Fruit fly (Drosophila melanogaster): ENCODE measurements around the gene vn.

The vn gene

DNA sequence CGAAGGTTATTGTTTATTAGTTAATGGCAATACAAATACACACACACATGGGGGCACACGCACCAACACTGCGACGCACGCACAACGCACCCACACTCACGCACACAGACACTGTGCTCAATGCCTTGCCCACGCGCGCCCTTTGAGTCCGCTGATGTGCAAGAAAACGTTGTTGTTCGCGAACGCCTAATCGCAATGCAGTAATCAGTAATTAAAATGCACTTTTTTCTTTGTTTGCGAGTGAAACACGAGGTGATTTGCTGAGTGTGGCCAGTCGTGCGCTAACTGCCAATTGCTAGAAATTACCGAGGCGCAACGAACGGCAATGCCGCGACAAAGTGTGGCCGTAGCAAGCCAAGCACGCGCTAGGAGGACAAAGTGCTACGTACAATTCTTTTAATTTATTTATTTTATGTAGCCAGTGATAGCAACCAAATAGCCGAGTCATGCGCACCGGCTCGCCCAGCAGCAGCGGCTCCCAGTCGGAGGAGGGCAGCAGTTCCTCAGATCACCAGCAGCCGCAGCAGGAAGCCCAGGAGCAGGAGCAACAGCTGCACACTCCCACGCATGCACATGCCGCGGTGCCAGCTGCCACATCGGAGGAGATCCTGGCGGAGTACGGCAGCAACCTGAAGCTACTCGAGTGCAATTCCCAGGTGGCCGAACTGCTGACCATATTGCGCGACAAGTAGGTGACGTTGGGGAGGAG lies 34.7 kb downstream of the vn start, which contains the start of the genes S6k and kri (continued):
- TF ChIP-seq CG12659 (GFP tag; optimal IDR thresholded peaks at IDR 0.05) (peak; percentile 68), Dref (GFP tag; IDR thresholded peaks at IDR 0.05) (peak; percentile 45), Gsc (GFP tag; IDR thresholded peaks at IDR 0.05) (no peak), Fer2 (tag; optimal IDR thresholded peaks at IDR 0.05) (no peak), Optix (GFP tag; IDR thresholded peaks at IDR 0.05) (no peak), schlank (tag; optimal IDR thresholded peaks at IDR 0.05) (no peak), CG13894 (tag; optimal IDR thresholded peaks at IDR 0.05) (peak; percentile 42), HLHmδ (GFP tag; optimal IDR thresholded peaks at IDR 0.05) (no peak), CG2875 (GFP tag; optimal IDR thresholded peaks at IDR 0.05) (no peak), zen (tag; optimal IDR thresholded peaks at IDR 0.05) (peak; percentile 67), CG12942 (GFP tag; optimal IDR thresholded peaks at IDR 0.05) (no peak), CG11085 (GFP tag; IDR thresholded peaks at IDR 0.05) (no peak), Opbp (GFP tag; IDR thresholded peaks at IDR 0.05; ENCODE audit: partially characterized antibody) (peak; percentile 66; the same call in 2 of the 3 replicates), CG1603 (tag; optimal IDR thresholded peaks at IDR 0.05) (peak; percentile 82), CG16863 (GFP tag; optimal IDR thresholded peaks at IDR 0.05) (no peak), NK7.1 (GFP tag; optimal IDR thresholded peaks at IDR 0.05) (no peak), Dip2 (GFP tag; IDR thresholded peaks at IDR 0.05) (no peak), kni (GFP tag; optimal IDR thresholded peaks at IDR 0.05) (peak; percentile 24), peb (GFP tag; IDR thresholded peaks at IDR 0.05) (no peak), tgo (GFP tag; IDR thresholded peaks at IDR 0.05) (no peak), twi (tag; optimal IDR thresholded peaks at IDR 0.05) (no peak), Hr3 (GFP tag; optimal IDR thresholded peaks at IDR 0.05) (no peak), caup (GFP tag; optimal IDR thresholded peaks at IDR 0.05; ENCODE audit: severe bottlenecking) (no peak), Kr (GFP tag; optimal IDR thresholded peaks at IDR 0.05) (no peak), lov (optimal IDR thresholded peaks at IDR 0.05) (no peak), lov (GFP tag; IDR thresholded peaks at IDR 0.05) (0 out of 3 replicates have a peak, but pooled peaks have one; percentile 40), CG2678 (tag; optimal IDR thresholded peaks at IDR 0.05) (no peak), CG31388 (GFP tag; optimal IDR thresholded peaks at IDR 0.05) (no peak), br (optimal IDR thresholded peaks at IDR 0.05) (no peak), hbn (GFP tag; IDR thresholded peaks at IDR 0.05; ENCODE audit: partially characterized antibody) (peak; percentile 12; the same call in 1 of the 2 replicates), klu (GFP tag; IDR thresholded peaks at IDR 0.05) (no peak), ewg (GFP tag; optimal IDR thresholded peaks at IDR 0.05) (peak; percentile 76), pnt (GFP tag; optimal IDR thresholded peaks at IDR 0.05) (no peak), usp (GFP tag; optimal IDR thresholded peaks at IDR 0.05) (no peak), Fer1 (GFP tag; optimal IDR thresholded peaks at IDR 0.05) (peak; percentile 69), CG17568 (GFP tag; optimal IDR thresholded peaks at IDR 0.05) (no peak)

DNA sequence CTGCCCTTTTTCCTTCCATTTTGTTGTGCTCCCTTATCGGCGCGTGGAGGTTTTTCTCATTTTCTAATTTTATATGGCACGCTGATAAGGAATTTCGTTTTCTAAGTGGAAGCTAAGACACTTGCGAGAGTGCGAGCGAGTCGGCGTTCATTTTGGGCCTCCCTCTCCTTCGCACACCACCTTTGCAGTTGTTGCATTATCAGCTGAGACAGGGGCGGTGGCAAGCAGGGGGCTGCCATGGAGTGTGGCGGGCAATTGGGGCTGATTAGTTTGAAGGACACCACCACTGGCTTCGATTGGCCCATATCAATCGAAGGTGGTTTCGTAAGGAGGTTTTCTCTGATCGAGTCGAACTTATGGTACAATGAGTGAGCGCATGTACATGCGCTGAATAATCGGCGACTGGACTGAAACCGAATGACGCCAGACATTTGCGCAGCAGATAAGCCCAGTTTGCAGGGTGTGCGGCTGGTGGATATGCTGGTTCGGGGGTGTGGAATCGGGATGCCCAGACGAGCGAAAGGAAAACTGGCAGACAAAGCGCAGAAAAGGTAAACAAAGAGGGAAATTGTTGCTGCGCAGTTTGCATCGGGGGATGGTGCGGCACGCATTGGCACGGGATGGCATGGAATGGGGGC lies 35.7 kb downstream of the vn start:
- TF ChIP-seq Ets65A (GFP tag), result peak; percentile 51
- no peak for TF ChIP-seq crc (GFP tag; optimal IDR thresholded peaks at IDR 0.05)
- TF ChIP-seq NK7.1 (GFP tag; optimal IDR thresholded peaks at IDR 0.05), result no peak
- TF ChIP-seq Adf1 (GFP tag; IDR thresholded peaks at IDR 0.05), result peak; percentile 45
- TF ChIP-seq pum (GFP tag; optimal IDR thresholded peaks at IDR 0.05), result no peak
- TF ChIP-seq exex (tag; optimal IDR thresholded peaks at IDR 0.05), result peak; percentile 92
- peak; percentile 86 for TF ChIP-seq pros (GFP tag; optimal IDR thresholded peaks at IDR 0.05)
- TF ChIP-seq sna (GFP tag; IDR thresholded peaks at IDR 0.05; ENCODE audit: partially characterized antibody), result 0 out of 2 replicates have a peak, but pooled peaks have one; percentile 28
- peak; percentile 69 for TF ChIP-seq CG1832 (GFP tag; optimal IDR thresholded peaks at IDR 0.05)
- TF ChIP-seq CG9817 (tag; optimal IDR thresholded peaks at IDR 0.05), result no peak
- TF ChIP-seq CG7745 (tag; optimal IDR thresholded peaks at IDR 0.05), result peak; percentile 67
- no peak for TF ChIP-seq YL-1 (GFP tag; optimal IDR thresholded peaks at IDR 0.05)
- TF ChIP-seq CG11085 (GFP tag; IDR thresholded peaks at IDR 0.05), result no peak
- 0 out of 2 replicates have a peak, but pooled peaks have one; percentile 45 for TF ChIP-seq tna (GFP tag; IDR thresholded peaks at IDR 0.05; ENCODE audit: partially characterized antibody)
- peak; percentile 93 for TF ChIP-seq crol (GFP tag; IDR thresholded peaks at IDR 0.05)
- TF ChIP-seq chm (GFP tag; IDR thresholded peaks at IDR 0.05), result 0 out of 2 replicates have a peak, but pooled peaks have one; percentile 16

Measured in whole organism, embryonic.